Worm (Caenorhabditis elegans) whole organism, midembryonic: Measurements from ENCODE around the gene srw-16.

Experiments used
- T22C8.4 ChIP-seq: fragments of 200-800 bp; sonication (Bioruptor generic); IDR thresholded peaks from 2 replicates; pipeline ENCODE4 v1.3.6; 2022; ENCODE audit warnings: missing genetic modification characterization, missing compliant biosample characterization
- cog-1 ChIP-seq: sonication (generic microtip); optimal IDR thresholded peaks from 2 replicates; lab custom pipeline; 2016; ENCODE audit warnings: missing genetic modification characterization, missing compliant biosample characterization
- flt-1 ChIP-seq: fragments of 200-800 bp; sonication (Bioruptor generic); IDR thresholded peaks from 2 replicates; pipeline ENCODE4 v1.3.6; 2022; ENCODE audit warnings: missing genetic modification characterization, missing compliant biosample characterization
- klf-2 ChIP-seq: fragments of 200-800 bp; sonication (Bioruptor generic); conservative IDR thresholded peaks from 2 replicates; pipeline ENCODE4 v1.3.6; 2022; ENCODE audit warnings: missing genetic modification reagents, missing genetic modification characterization, missing compliant biosample characterization
- med-1 ChIP-seq: sonication (generic microtip); optimal IDR thresholded peaks from 2 replicates; lab custom pipeline; 2017; ENCODE audit warnings: missing genetic modification characterization, mild to moderate bottlenecking, missing compliant biosample characterization, antibody characterized with exemption, missing genetic modification reagents; ENCODE audit not compliant: insufficient read depth
- ref-1 ChIP-seq: fragments of 200-800 bp; sonication (Bioruptor generic); conservative IDR thresholded peaks from 2 replicates; pipeline ENCODE4 v1.3.6; 2022; ENCODE audit warnings: missing genetic modification reagents, missing genetic modification characterization, missing compliant biosample characterization
- tab-1 ChIP-seq: fragments of 200-800 bp; sonication (Bioruptor generic); IDR thresholded peaks from 2 replicates; pipeline ENCODE4 v1.3.6; 2022; ENCODE audit warnings: missing genetic modification characterization, missing compliant biosample characterization
- ztf-23 ChIP-seq: fragments of 200-800 bp; sonication (Bioruptor generic); IDR thresholded peaks from 2 replicates; pipeline ENCODE4 v1.3.6; 2022; ENCODE audit warnings: missing genetic modification reagents, missing genetic modification characterization, missing compliant biosample characterization
- ztf-29 ChIP-seq: fragments of 200-800 bp; sonication (Bioruptor generic); IDR thresholded peaks from 2 replicates; pipeline ENCODE4 v1.3.6; 2022; ENCODE audit warnings: missing genetic modification reagents, missing genetic modification characterization, missing compliant biosample characterization

The srw-16 gene

ce11 chrV:15306745-15307144 is 32.1 kb upstream of the srw-16 start, which contains the start of gene T26H8.4:
Gene T26H8.4, minus strand, starts transcription at chrV:15306845.
- TF ChIP-seq flt-1 (GFP tag; lab: Robert Waterston, UW), result no peak

- TF ChIP-seq ztf-23 (GFP tag; lab: Robert Waterston, UW) (no peak), T22C8.4 (GFP tag; lab: Robert Waterston, UW) (no peak), ztf-29 (GFP tag; lab: Robert Waterston, UW) (no peak), klf-2 (no peak), tab-1 (GFP tag; lab: Robert Waterston, UW) (no peak), flt-1 (GFP tag; lab: Robert Waterston, UW) (no peak), med-1 (GFP tag; lab: Kevin White, UChicago) (no peak), ref-1 (GFP tag; lab: Robert Waterston, UW) (no peak), cog-1 (tag; lab: Kevin White, UChicago) (no peak)
These were observed 30.8 kb upstream of the srw-16 start, which contains the start of gene T26H8.5 for ce11 chrV:15305502-15305901. Gene T26H8.5, minus strand, starts transcription at chrV:15305602.

- TF ChIP-seq T22C8.4 (GFP tag; lab: Robert Waterston, UW), result no peak
- no peak for TF ChIP-seq cog-1 (tag; lab: Kevin White, UChicago)
- TF ChIP-seq ztf-29 (GFP tag; lab: Robert Waterston, UW), result no peak
- TF ChIP-seq ref-1 (GFP tag; lab: Robert Waterston, UW), result no peak
- TF ChIP-seq flt-1 (GFP tag; lab: Robert Waterston, UW), result no peak
- TF ChIP-seq tab-1 (GFP tag; lab: Robert Waterston, UW), result no peak
- TF ChIP-seq klf-2, result no peak
- no peak for TF ChIP-seq med-1 (GFP tag; lab: Kevin White, UChicago)
- no peak for TF ChIP-seq ztf-23 (GFP tag; lab: Robert Waterston, UW)
These were observed 29.0 kb upstream of the srw-16 start, which contains the start of gene srx-48 for ce11 chrV:15303625-15304024. Gene srx-48, minus strand, starts transcription at chrV:15303725.

ce11 chrV:15298597-15298996 is 23.9 kb upstream of the srw-16 start, which contains the start of gene cpr-3:
Gene cpr-3, minus strand, starts transcription at chrV:15298700.
- TF ChIP-seq ztf-29 (GFP tag; lab: Robert Waterston, UW) (no peak), flt-1 (GFP tag; lab: Robert Waterston, UW) (no peak), tab-1 (GFP tag; lab: Robert Waterston, UW) (no peak), klf-2 (no peak), cog-1 (tag; lab: Kevin White, UChicago) (no peak), T22C8.4 (GFP tag; lab: Robert Waterston, UW) (no peak), med-1 (GFP tag; lab: Kevin White, UChicago) (no peak), ref-1 (GFP tag; lab: Robert Waterston, UW) (no peak)

ce11 chrV:15295436-15295835 is 20.8 kb upstream of the srw-16 start:
- peak; percentile 91; the same call in 1 of the 2 replicates for TF ChIP-seq flt-1 (GFP tag; lab: Robert Waterston, UW)

ce11 chrV:15293865-15294264 is 19.2 kb upstream of the srw-16 start, which contains the start of gene str-96:
Gene str-96, minus strand, starts transcription at chrV:15293965.
- TF ChIP-seq flt-1 (GFP tag; lab: Robert Waterston, UW), result no peak
- TF ChIP-seq med-1 (GFP tag; lab: Kevin White, UChicago), result no peak
- no peak for TF ChIP-seq tab-1 (GFP tag; lab: Robert Waterston, UW)
- TF ChIP-seq ref-1 (GFP tag; lab: Robert Waterston, UW), result no peak
- no peak for TF ChIP-seq T22C8.4 (GFP tag; lab: Robert Waterston, UW)
- TF ChIP-seq klf-2, result no peak

- TF ChIP-seq tab-1 (GFP tag; lab: Robert Waterston, UW), result no peak
- no peak for TF ChIP-seq ref-1 (GFP tag; lab: Robert Waterston, UW)
- no peak for TF ChIP-seq ztf-29 (GFP tag; lab: Robert Waterston, UW)
- TF ChIP-seq T22C8.4 (GFP tag; lab: Robert Waterston, UW), result no peak
- no peak for TF ChIP-seq flt-1 (GFP tag; lab: Robert Waterston, UW)
- TF ChIP-seq klf-2, result no peak
- TF ChIP-seq ztf-23 (GFP tag; lab: Robert Waterston, UW), result no peak
- TF ChIP-seq cog-1 (tag; lab: Kevin White, UChicago), result no peak
- TF ChIP-seq med-1 (GFP tag; lab: Kevin White, UChicago), result no peak
These were observed 16.3 kb upstream of the srw-16 start, which contains the start of gene cyp-34A2 for ce11 chrV:15290995-15291394. Gene cyp-34A2, minus strand, starts transcription at chrV:15291095.

ce11 chrV:15287856-15288255 is 13.2 kb upstream of the srw-16 start, which contains the start of gene cyp-34A1:
Gene cyp-34A1, minus strand, starts transcription at chrV:15287956.
- TF ChIP-seq cog-1 (tag; lab: Kevin White, UChicago), result no peak
- TF ChIP-seq tab-1 (GFP tag; lab: Robert Waterston, UW), result no peak
- no peak for TF ChIP-seq med-1 (GFP tag; lab: Kevin White, UChicago)
- no peak for TF ChIP-seq T22C8.4 (GFP tag; lab: Robert Waterston, UW)
- TF ChIP-seq ref-1 (GFP tag; lab: Robert Waterston, UW), result no peak
- TF ChIP-seq ztf-23 (GFP tag; lab: Robert Waterston, UW), result no peak
- TF ChIP-seq flt-1 (GFP tag; lab: Robert Waterston, UW), result no peak
- no peak for TF ChIP-seq ztf-29 (GFP tag; lab: Robert Waterston, UW)
- no peak for TF ChIP-seq klf-2

ce11 chrV:15285984-15286383 is 11.3 kb upstream of the srw-16 start:
- TF ChIP-seq ref-1 (GFP tag; lab: Robert Waterston, UW) (no peak), ztf-23 (GFP tag; lab: Robert Waterston, UW) (no peak), ztf-29 (GFP tag; lab: Robert Waterston, UW) (no peak), flt-1 (GFP tag; lab: Robert Waterston, UW) (no peak), klf-2 (no peak), T22C8.4 (GFP tag; lab: Robert Waterston, UW) (no peak), cog-1 (tag; lab: Kevin White, UChicago) (no peak), tab-1 (GFP tag; lab: Robert Waterston, UW) (no peak), med-1 (GFP tag; lab: Kevin White, UChicago) (no peak)
